Fruit fly (Drosophila melanogaster) whole organism, larva: ENCODE data around the gene RpS28-like.

Source experiments
- noc ChIP-seq: fragments of 200-800 bp; sonication (Bioruptor generic); optimal IDR thresholded peaks from 3 replicates; lab custom pipeline; 2019; ENCODE audit warnings: missing biosample characterization, mild to moderate bottlenecking, missing genetic modification characterization, moderate library complexity

Gene RpS28-like

dm6 chr2L:9436504-9436903 lies at the start of gene RpS28-like:
Gene RpS28-like (plus strand): TSS chr2L:9436804.
- TF ChIP-seq noc (tag; lab: Kevin White, UChicago) = no peak

- peak; percentile 79 for TF ChIP-seq noc (tag; lab: Kevin White, UChicago)
These were observed 49.3 kb upstream of the RpS28-like start, which contains the start of gene Aldh for dm6 chr2L:9387240-9387672. Gene Aldh (plus strand): TSS chr2L:9387389.

- TF ChIP-seq noc (tag; lab: Kevin White, UChicago) = peak; percentile 76
These were observed 48.5 kb upstream of the RpS28-like start for dm6 chr2L:9388013-9388605.

dm6 chr2L:9388924-9389765 lies 47.5 kb upstream of the RpS28-like start:
- TF ChIP-seq noc (tag; lab: Kevin White, UChicago) = peak; percentile 64

- TF ChIP-seq noc (tag; lab: Kevin White, UChicago) = no peak
These were observed 40.2 kb upstream of the RpS28-like start for dm6 chr2L:9396396-9396795.

dm6 chr2L:9397888-9398287 lies 38.7 kb upstream of the RpS28-like start, which contains the start of gene CG4438:
Gene CG4438 (minus strand): TSS chr2L:9397988.
- TF ChIP-seq noc (tag; lab: Kevin White, UChicago) = no peak

- no peak for TF ChIP-seq noc (tag; lab: Kevin White, UChicago)
These were observed 36.5 kb upstream of the RpS28-like start for dm6 chr2L:9400153-9400552.

dm6 chr2L:9415053-9415452 lies 21.6 kb upstream of the RpS28-like start, which contains the start of gene Shawl:
Gene Shawl (minus strand): TSS chr2L:9415156.
- no peak for TF ChIP-seq noc (tag; lab: Kevin White, UChicago)

dm6 chr2L:9416244-9416758 lies 20.3 kb upstream of the RpS28-like start, which contains the start of gene Mco1:
Gene Mco1 (plus strand): TSS chr2L:9416588.
- TF ChIP-seq noc (tag; lab: Kevin White, UChicago) = no peak

dm6 chr2L:9420660-9421059 lies 15.9 kb upstream of the RpS28-like start:
- no peak for TF ChIP-seq noc (tag; lab: Kevin White, UChicago)

dm6 chr2L:9421312-9421711 lies 15.3 kb upstream of the RpS28-like start:
- TF ChIP-seq noc (tag; lab: Kevin White, UChicago) = no peak

- no peak for TF ChIP-seq noc (tag; lab: Kevin White, UChicago)
These were observed 12.4 kb upstream of the RpS28-like start for dm6 chr2L:9424193-9424592.

- TF ChIP-seq noc (tag; lab: Kevin White, UChicago) = no peak
These were observed 10.1 kb upstream of the RpS28-like start, which contains the start of gene Fbp2 for dm6 chr2L:9426534-9426933. Gene Fbp2 (plus strand): TSS chr2L:9426784.

dm6 chr2L:9427570-9427969 lies 9.0 kb upstream of the RpS28-like start, which contains the start of gene CG42847:
Gene CG42847 (plus strand): TSS chr2L:9427870.
- TF ChIP-seq noc (tag; lab: Kevin White, UChicago) = no peak

- peak; percentile 80 for TF ChIP-seq noc (tag; lab: Kevin White, UChicago)
These were observed 5.5 kb upstream of the RpS28-like start, which contains the start of the genes FucTB and scat for dm6 chr2L:9430992-9431602. Gene FucTB (minus strand): TSS chr2L:9431052. Gene scat (plus strand): TSS chr2L:9431405.
